Fruit fly (Drosophila melanogaster) whole organism, pupa: ENCODE results near the gene Jhbp3.

Experiments
- CG15710 ChIP-seq: fragments of 200-800 bp; sonication (Bioruptor generic); optimal IDR thresholded peaks from 2 replicates; lab custom pipeline; 2018; ENCODE audit warnings: missing biosample characterization, mild to moderate bottlenecking, missing genetic modification characterization, moderate library complexity
- CG8301 ChIP-seq: fragments of 200-800 bp; sonication (Bioruptor generic); optimal IDR thresholded peaks from 2 replicates; lab custom pipeline; 2018; ENCODE audit warnings: missing biosample characterization, mild to moderate bottlenecking, missing genetic modification characterization
- Pif1B ChIP-seq: fragments of 200-800 bp; sonication (Bioruptor generic); optimal IDR thresholded peaks from 3 replicates; lab custom pipeline; 2016; ENCODE audit warnings: missing biosample characterization, missing genetic modification characterization

- TF ChIP-seq Pif1B (GFP tag; lab: Kevin White, UChicago) (no peak), CG15710 (no peak), CG8301 (no peak)
These were observed 5.1 kb upstream of the Jhbp3 start for dm6 chr3R:4960107-4960506.
